Worm (Caenorhabditis elegans) whole organism, L2 larva: ENCODE results near the gene srj-8.

Source experiments
- C34F6.9 ChIP-seq: fragments of 150-350 bp; optimal IDR thresholded peaks from 2 replicates; lab custom pipeline; 2014; ENCODE audit warnings: missing biosample characterization, missing genetic modification characterization
- F13H6.1 ChIP-seq: sonication (generic microtip); optimal IDR thresholded peaks from 2 replicates; lab custom pipeline; 2016; ENCODE audit warnings: missing genetic modification characterization, missing compliant biosample characterization
- Y55F3AM.14 ChIP-seq: fragments of 200-800 bp; sonication (Bioruptor generic); optimal IDR thresholded peaks from 2 replicates; lab custom pipeline; 2018; ENCODE audit warnings: mild to moderate bottlenecking, missing genetic modification characterization, missing compliant biosample characterization
- ZK546.5 ChIP-seq: sonication (generic microtip); optimal IDR thresholded peaks from 2 replicates; lab custom pipeline; 2017; ENCODE audit warnings: missing biosample characterization, missing genetic modification characterization
- alr-1 ChIP-seq: fragments of 150-350 bp; optimal IDR thresholded peaks from 2 replicates; lab custom pipeline; 2014; ENCODE audit warnings: missing biosample characterization, missing genetic modification characterization
- ama-1 ChIP-seq: fragments of 150-350 bp; optimal IDR thresholded peaks from 2 replicates; lab custom pipeline; 2018; ENCODE audit warnings: inconsistent platforms
- ceh-16 ChIP-seq: fragments of 150-350 bp; optimal IDR thresholded peaks from 2 replicates; lab custom pipeline; 2014; ENCODE audit warnings: missing biosample characterization, missing genetic modification characterization
- ceh-82 ChIP-seq: fragments of 150-350 bp; optimal IDR thresholded peaks from 2 replicates; lab custom pipeline; 2014; ENCODE audit warnings: missing biosample characterization, missing genetic modification characterization
- crh-2 ChIP-seq: sonication (generic microtip); optimal IDR thresholded peaks from 2 replicates; lab custom pipeline; 2017; ENCODE audit warnings: missing biosample characterization, missing genetic modification characterization
- egl-27 ChIP-seq: sonication (generic microtip); optimal IDR thresholded peaks from 3 replicates; lab custom pipeline; 2017; ENCODE audit warnings: missing biosample characterization, missing genetic modification reagents, missing genetic modification characterization
- elt-3 ChIP-seq: sonication (generic microtip); optimal IDR thresholded peaks from 2 replicates; lab custom pipeline; 2017; ENCODE audit warnings: missing biosample characterization, missing genetic modification characterization
- fos-1 ChIP-seq: fragments of 150-350 bp; optimal IDR thresholded peaks from 2 replicates; lab custom pipeline; 2014; ENCODE audit warnings: missing biosample characterization, missing genetic modification characterization
- gmeb-1 ChIP-seq: fragments of 150-350 bp; optimal IDR thresholded peaks from 2 replicates; lab custom pipeline; 2014; ENCODE audit warnings: missing biosample characterization, missing genetic modification characterization
- lin-39 ChIP-seq: fragments of 150-350 bp; optimal IDR thresholded peaks from 2 replicates; lab custom pipeline; 2014; ENCODE audit warnings: missing biosample characterization, missing genetic modification reagents, missing genetic modification characterization
- lsy-2 ChIP-seq, 2 experiments: fragments of 150-350 bp in 1 of 2; sonication (generic microtip) in 1 of 2; optimal IDR thresholded peaks; 2 replicates each; lab custom pipeline; 2014 to 2017; ENCODE audit warnings: missing biosample characterization in 2 of 2, missing genetic modification characterization in 2 of 2
- mab-5 ChIP-seq: fragments of 150-350 bp; optimal IDR thresholded peaks from 2 replicates; lab custom pipeline; 2014; ENCODE audit warnings: missing biosample characterization, missing genetic modification characterization
- mbf-1 ChIP-seq: sonication (generic microtip); optimal IDR thresholded peaks from 2 replicates; lab custom pipeline; 2017; ENCODE audit warnings: missing biosample characterization, missing genetic modification characterization
- nhr-10 ChIP-seq: sonication (generic microtip); optimal IDR thresholded peaks from 2 replicates; lab custom pipeline; 2017; ENCODE audit warnings: missing biosample characterization, missing genetic modification characterization
- nhr-11 ChIP-seq: fragments of 150-350 bp; optimal IDR thresholded peaks from 2 replicates; lab custom pipeline; 2014; ENCODE audit warnings: missing biosample characterization, missing genetic modification characterization
- nhr-129 ChIP-seq: fragments of 150-350 bp; optimal IDR thresholded peaks from 2 replicates; lab custom pipeline; 2014; ENCODE audit warnings: missing biosample characterization, missing genetic modification characterization
- nhr-21 ChIP-seq: fragments of 150-350 bp; optimal IDR thresholded peaks from 2 replicates; lab custom pipeline; 2014; ENCODE audit warnings: missing biosample characterization, missing genetic modification characterization
- nhr-25 ChIP-seq: fragments of 150-350 bp; sonication (generic microtip); optimal IDR thresholded peaks from 3 replicates; lab custom pipeline; 2014; ENCODE audit warnings: missing biosample characterization, missing genetic modification characterization
- nhr-6 ChIP-seq: fragments of 150-350 bp; optimal IDR thresholded peaks from 2 replicates; lab custom pipeline; 2014; ENCODE audit warnings: missing biosample characterization, missing genetic modification characterization
- nhr-77 ChIP-seq: fragments of 150-350 bp; optimal IDR thresholded peaks from 2 replicates; lab custom pipeline; 2014; ENCODE audit warnings: missing biosample characterization, missing genetic modification characterization
- peb-1 ChIP-seq: fragments of 150-350 bp; optimal IDR thresholded peaks from 2 replicates; lab custom pipeline; 2014; ENCODE audit warnings: missing biosample characterization, missing genetic modification characterization
- sem-4 ChIP-seq: fragments of 150-350 bp; optimal IDR thresholded peaks from 2 replicates; lab custom pipeline; 2014; ENCODE audit warnings: missing biosample characterization, missing genetic modification reagents, missing genetic modification characterization
- skn-1 ChIP-seq: sonication (generic microtip); optimal IDR thresholded peaks from 2 replicates; lab custom pipeline; 2017; ENCODE audit warnings: missing biosample characterization, missing genetic modification characterization
- sma-3 ChIP-seq: sonication (generic microtip); optimal IDR thresholded peaks from 2 replicates; lab custom pipeline; 2016; ENCODE audit warnings: missing genetic modification reagents, missing genetic modification characterization, missing compliant biosample characterization
- sma-9 ChIP-seq, 2 experiments: fragments of 150-350 bp in 1 of 2; sonication (generic microtip) in 1 of 2; optimal IDR thresholded peaks; 2 replicates each; lab custom pipeline; 2014 to 2016; ENCODE audit warnings: missing genetic modification characterization in 2 of 2, mild to moderate bottlenecking in 1 of 2, missing biosample characterization in 1 of 2, missing compliant biosample characterization in 1 of 2, missing genetic modification reagents in 1 of 2, moderate library complexity in 1 of 2
- snpc-4 ChIP-seq: fragments of 150-350 bp; optimal IDR thresholded peaks from 2 replicates; lab custom pipeline; 2014; ENCODE audit warnings: missing biosample characterization, missing genetic modification characterization
- unc-55 ChIP-seq: fragments of 150-350 bp; sonication (generic microtip); optimal IDR thresholded peaks from 3 replicates; lab custom pipeline; 2014; ENCODE audit warnings: missing biosample characterization, missing genetic modification reagents, missing genetic modification characterization
- ztf-1 ChIP-seq: fragments of 200-800 bp; sonication (Bioruptor generic); conservative IDR thresholded peaks from 2 replicates; pipeline ENCODE4 v1.3.6; 2022; ENCODE audit warnings: missing genetic modification characterization, missing compliant biosample characterization
- ztf-11 ChIP-seq: sonication (generic microtip); optimal IDR thresholded peaks from 2 replicates; lab custom pipeline; 2017; ENCODE audit warnings: missing biosample characterization, missing genetic modification characterization
- ztf-4 ChIP-seq: fragments of 150-350 bp; optimal IDR thresholded peaks from 2 replicates; lab custom pipeline; 2014; ENCODE audit warnings: missing biosample characterization, missing genetic modification characterization

srj-8 gene

DNA sequence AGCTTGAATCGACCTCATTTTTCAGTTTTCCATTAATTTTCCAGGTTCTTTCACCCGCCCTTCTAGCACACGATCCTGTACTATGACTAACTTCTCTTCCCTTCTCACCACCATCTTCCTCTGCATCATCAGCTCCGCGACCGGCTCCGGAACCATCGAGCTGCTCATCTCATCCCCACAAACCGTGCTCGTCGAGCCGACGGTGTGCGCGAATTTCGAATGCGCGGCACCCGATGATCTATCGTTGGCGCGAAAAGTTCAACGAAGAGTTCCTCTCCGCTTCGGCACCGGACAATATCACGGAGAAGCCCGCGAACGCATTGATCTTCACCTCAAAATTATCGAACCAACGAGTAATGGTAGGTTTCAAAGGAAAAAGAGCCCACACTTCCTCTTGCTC is 37.5 kb upstream of the srj-8 start, which contains the start of gene apx-1:
apx-1 (plus strand) TSS at position 50 of the 400 bp plus-strand sequence.
- TF ChIP-seq alr-1 (tag; lab: Kevin White, UChicago): no peak
- no peak for TF ChIP-seq ceh-82
- TF ChIP-seq sma-3 (GFP tag; lab: Kevin White, UChicago): no peak
- TF ChIP-seq skn-1 (tag; lab: Kevin White, UChicago): no peak
- no peak for TF ChIP-seq Y55F3AM.14 (GFP tag; lab: Kevin White, UChicago)
- no peak for TF ChIP-seq ama-1 (lab: Kevin White, UChicago)
- TF ChIP-seq crh-2: no peak
- TF ChIP-seq mbf-1 (tag; lab: Kevin White, UChicago): no peak
- no peak for TF ChIP-seq snpc-4 (tag; lab: Kevin White, UChicago)
- TF ChIP-seq ZK546.5 (tag; lab: Kevin White, UChicago): no peak
- no peak for TF ChIP-seq lsy-2 (tag; optimal IDR thresholded peaks at IDR 0.05; lab: Kevin White, UChicago)
- TF ChIP-seq C34F6.9 (tag; lab: Kevin White, UChicago): no peak
- TF ChIP-seq nhr-25 (tag; lab: Kevin White, UChicago): no peak
- no peak for TF ChIP-seq nhr-6 (tag; lab: Kevin White, UChicago)

DNA sequence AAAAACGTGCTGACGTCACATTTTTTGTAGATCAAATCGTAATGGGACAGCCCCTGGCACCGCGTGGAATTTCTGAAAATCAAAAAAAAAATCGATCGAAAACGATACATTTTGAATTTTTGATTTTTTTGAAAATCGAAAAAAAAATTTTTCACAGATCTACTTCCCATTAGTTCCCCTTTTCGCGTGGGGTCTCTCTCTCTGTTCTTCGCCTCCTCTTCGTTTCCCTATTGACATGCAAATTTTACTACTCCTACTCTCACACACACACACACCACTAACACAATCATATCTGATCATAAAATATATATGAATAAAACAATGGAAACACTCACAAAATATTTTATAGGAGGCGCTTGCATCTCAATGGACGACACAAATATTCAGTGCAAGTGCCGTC is 29.0 kb upstream of the srj-8 start:
- TF ChIP-seq Y55F3AM.14 (GFP tag; lab: Kevin White, UChicago) (no peak), nhr-10 (tag; lab: Kevin White, UChicago) (no peak), unc-55 (no peak)

- TF ChIP-seq nhr-129 (tag; lab: Kevin White, UChicago) (no peak), nhr-6 (tag; lab: Kevin White, UChicago) (no peak), sem-4 (tag; lab: Kevin White, UChicago) (no peak), ceh-16 (no peak), egl-27 (tag; lab: Kevin White, UChicago) (no peak)
Observed at ce11 chrV:3227373-3227772, 20.2 kb upstream of the srj-8 start, which contains the start of gene K08D9.2. TSS of gene K08D9.2 (plus strand) at chrV:3227673.

- TF ChIP-seq peb-1 (tag; lab: Kevin White, UChicago) (no peak), ztf-4 (tag; lab: Kevin White, UChicago) (no peak), nhr-129 (tag; lab: Kevin White, UChicago) (no peak), F13H6.1 (tag; lab: Kevin White, UChicago) (no peak), nhr-21 (tag; lab: Kevin White, UChicago) (no peak), nhr-11 (tag; lab: Kevin White, UChicago) (no peak), alr-1 (tag; lab: Kevin White, UChicago) (no peak), lsy-2 (tag; optimal IDR thresholded peaks at IDR 0.05; lab: Kevin White, UChicago) (no peak), nhr-77 (tag; lab: Kevin White, UChicago) (no peak), sem-4 (tag; lab: Kevin White, UChicago) (no peak), sma-3 (GFP tag; lab: Kevin White, UChicago) (no peak), ztf-1 (GFP tag; lab: Robert Waterston, UW) (no peak), egl-27 (tag; lab: Kevin White, UChicago) (no peak), C34F6.9 (tag; lab: Kevin White, UChicago) (no peak), mab-5 (tag; lab: Kevin White, UChicago) (no peak)
- TF ChIP-seq, all 48 proteins: peak for 0
Observed at ce11 chrV:3230150-3230549, 17.5 kb upstream of the srj-8 start.

DNA sequence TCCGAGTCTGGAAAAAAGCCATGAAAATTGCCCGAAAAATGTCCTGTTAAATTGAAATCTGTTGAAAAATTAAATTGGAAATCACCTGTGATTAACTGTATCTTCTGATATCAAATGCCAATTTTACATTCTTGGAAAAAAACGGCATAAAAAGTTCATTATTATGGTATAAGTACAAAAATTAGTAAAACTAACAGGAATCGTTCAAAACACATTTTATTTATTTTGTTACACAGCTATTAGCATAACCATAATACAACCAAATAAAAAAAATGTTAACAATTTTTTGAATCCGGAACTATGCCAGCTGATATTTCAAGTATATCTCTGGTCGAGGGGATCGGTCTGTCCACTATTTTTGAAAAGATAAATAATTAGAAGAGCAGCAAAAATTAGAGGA is 17.0 kb upstream of the srj-8 start, which contains the start of gene K08D9.10:
K08D9.10 (plus strand) TSS at position 301 of the 400 bp plus-strand sequence.
- TF ChIP-seq egl-27 (tag; lab: Kevin White, UChicago) (no peak), nhr-77 (tag; lab: Kevin White, UChicago) (no peak), gmeb-1 (tag; lab: Kevin White, UChicago) (no peak), sma-9 (GFP tag; optimal IDR thresholded peaks at IDR 0.05; lab: Kevin White, UChicago) (no peak), sma-9 (tag; optimal IDR thresholded peaks at IDR 0.05; lab: Kevin White, UChicago) (no peak), fos-1 (tag; lab: Kevin White, UChicago) (no peak), ceh-82 (no peak), ama-1 (lab: Kevin White, UChicago) (no peak), nhr-10 (tag; lab: Kevin White, UChicago) (no peak), nhr-25 (tag; lab: Kevin White, UChicago) (no peak), elt-3 (tag; lab: Kevin White, UChicago) (no peak), snpc-4 (tag; lab: Kevin White, UChicago) (no peak), nhr-11 (tag; lab: Kevin White, UChicago) (no peak), ztf-1 (GFP tag; lab: Robert Waterston, UW) (no peak), lin-39 (tag; lab: Kevin White, UChicago) (no peak), crh-2 (no peak), ztf-11 (no peak), sem-4 (tag; lab: Kevin White, UChicago) (no peak)
